Fruit fly (Drosophila melanogaster): ENCODE measurements around the gene Med.

The Med gene

DNA sequence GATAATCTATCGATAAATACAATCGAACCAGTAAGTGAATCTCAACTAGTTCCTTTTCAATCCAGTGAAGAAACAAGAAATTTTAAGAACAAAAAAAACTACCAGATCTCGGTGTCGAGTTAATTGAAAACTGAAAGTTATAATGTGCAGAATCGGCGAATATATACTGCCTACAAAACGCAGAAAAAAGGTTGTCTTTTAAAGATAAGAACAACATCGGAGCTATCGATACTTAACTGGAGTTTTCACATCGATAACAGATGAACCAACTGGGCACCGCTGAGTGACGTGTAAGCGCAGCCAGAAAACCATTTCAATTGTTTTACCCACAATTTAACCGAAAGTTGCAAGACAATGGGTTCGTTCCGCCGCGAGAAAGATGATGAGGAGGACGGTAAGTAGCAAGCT lies 39.0 kb upstream of the Med start, which contains the start of gene gammaCOP (continued):
- TF ChIP-seq CG7963 (GFP tag; IDR thresholded peaks at IDR 0.05; ENCODE audit: partially characterized antibody) (peak; percentile 69; the same call in 1 of the 3 replicates), CG7839 (tag; optimal IDR thresholded peaks at IDR 0.05) (no peak), ato (GFP tag; IDR thresholded peaks at IDR 0.05; ENCODE audit: partially characterized antibody) (peak; percentile 76), gcm (GFP tag; optimal IDR thresholded peaks at IDR 0.05) (peak; percentile 15), sd (tag; optimal IDR thresholded peaks at IDR 0.05) (no peak), kay (GFP tag; optimal IDR thresholded peaks at IDR 0.05) (peak; percentile 34), stwl (tag; optimal IDR thresholded peaks at IDR 0.05) (peak; percentile 40), CG13624 (GFP tag; optimal IDR thresholded peaks at IDR 0.05) (peak; percentile 55), bbx (GFP tag; IDR thresholded peaks at IDR 0.05; ENCODE audit: partially characterized antibody) (peak; percentile 81), CG16813 (GFP tag; IDR thresholded peaks at IDR 0.05; ENCODE audit: partially characterized antibody) (peak; percentile 88), tna (GFP tag; IDR thresholded peaks at IDR 0.05; ENCODE audit: partially characterized antibody) (peak; percentile 91), cg (GFP tag; optimal IDR thresholded peaks at IDR 0.05) (peak; percentile 25), Dfd (GFP tag; optimal IDR thresholded peaks at IDR 0.05) (no peak), sens (GFP tag) (peak; percentile 53), YL-1 (GFP tag; optimal IDR thresholded peaks at IDR 0.05) (peak; percentile 68), Myb (GFP tag; optimal IDR thresholded peaks at IDR 0.05) (peak; percentile 37), CG3838 (GFP tag; optimal IDR thresholded peaks at IDR 0.05) (no peak), Dll (GFP tag; IDR thresholded peaks at IDR 0.05; ENCODE audit: partially characterized antibody) (peak; percentile 98), E2f2 (GFP tag; IDR thresholded peaks at IDR 0.05) (peak; percentile 91), NK7.1 (GFP tag; optimal IDR thresholded peaks at IDR 0.05) (no peak), CG8281 (tag; optimal IDR thresholded peaks at IDR 0.05) (no peak), grn (GFP tag; optimal IDR thresholded peaks at IDR 0.05) (peak; percentile 75), nerfin-2 (GFP tag; IDR thresholded peaks at IDR 0.05; ENCODE audit: partially characterized antibody) (peak; percentile 79), CG13894 (tag; optimal IDR thresholded peaks at IDR 0.05) (no peak), jing (GFP tag; optimal IDR thresholded peaks at IDR 0.05) (no peak), toy (GFP tag; IDR thresholded peaks at IDR 0.05) (no peak), CG14860 (GFP tag; IDR thresholded peaks at IDR 0.05; ENCODE audit: partially characterized antibody) (peak; percentile 90), dpn (GFP tag; optimal IDR thresholded peaks at IDR 0.05) (peak in 1 of 2 experiments; percentile 9), CG6791 (GFP tag; IDR thresholded peaks at IDR 0.05; ENCODE audit: partially characterized antibody) (peak; percentile 78; the same call in 2 of the 3 replicates), HmgD (GFP tag; optimal IDR thresholded peaks at IDR 0.05) (peak; percentile 17), Med (GFP tag) (peak; percentile 79), CG13287 (GFP tag; IDR thresholded peaks at IDR 0.05; ENCODE audit: partially characterized antibody) (peak; percentile 98), Scr (GFP tag; IDR thresholded peaks at IDR 0.05; ENCODE audit: partially characterized antibody) (peak; percentile 94), fd102C (GFP tag; optimal IDR thresholded peaks at IDR 0.05) (no peak), bab2 (GFP tag; optimal IDR thresholded peaks at IDR 0.05) (peak; percentile 31), nmo (GFP tag; optimal IDR thresholded peaks at IDR 0.05) (peak; percentile 53), her (GFP tag; optimal IDR thresholded peaks at IDR 0.05) (peak; percentile 15), MBD-R2 (GFP tag; IDR thresholded peaks at IDR 0.05) (peak; percentile 43), lilli (GFP tag; optimal IDR thresholded peaks at IDR 0.05) (peak; percentile 14), Xbp1 (GFP tag; optimal IDR thresholded peaks at IDR 0.05) (peak; percentile 77), chif (GFP tag; optimal IDR thresholded peaks at IDR 0.05) (no peak), Antp (GFP tag; optimal IDR thresholded peaks at IDR 0.05) (no peak), hb (GFP tag; IDR thresholded peaks at IDR 0.05; ENCODE audit: partially characterized antibody) (peak; percentile 80), Camta (GFP tag; optimal IDR thresholded peaks at IDR 0.05) (no peak), gfzf (GFP tag; optimal IDR thresholded peaks at IDR 0.05) (peak; percentile 28), CG31224 (GFP tag; IDR thresholded peaks at IDR 0.05) (no peak), en (GFP tag; optimal IDR thresholded peaks at IDR 0.05) (no peak), knrl (GFP tag; IDR thresholded peaks at IDR 0.05; ENCODE audit: partially characterized antibody) (peak; percentile 90), CG8388 (GFP tag; optimal IDR thresholded peaks at IDR 0.05) (no peak)
